Fruit fly (Drosophila melanogaster) whole organism, prepupa: ENCODE data around the gene Rpt6R.

Experiments
- CG10669 ChIP-seq: fragments of 200-800 bp; sonication (Bioruptor generic); optimal IDR thresholded peaks from 3 replicates; lab custom pipeline; 2018; ENCODE audit warnings: missing biosample characterization, mild to moderate bottlenecking, missing genetic modification characterization, moderate library complexity
- CG16779 ChIP-seq: fragments of 200-800 bp; sonication (Bioruptor generic); optimal IDR thresholded peaks from 3 replicates; lab custom pipeline; 2017; ENCODE audit warnings: missing biosample characterization, mild to moderate bottlenecking, missing genetic modification characterization
- CG34406 ChIP-seq: fragments of 200-800 bp; sonication (Bioruptor generic); optimal IDR thresholded peaks from 3 replicates; lab custom pipeline; 2016; ENCODE audit warnings: missing biosample characterization, missing genetic modification characterization
- CG8319 ChIP-seq: fragments of 200-800 bp; sonication (Bioruptor generic); optimal IDR thresholded peaks from 3 replicates; lab custom pipeline; 2016; ENCODE audit warnings: missing biosample characterization, missing genetic modification characterization
- Ets21C ChIP-seq: fragments of 200-800 bp; sonication (Bioruptor generic); optimal IDR thresholded peaks from 3 replicates; lab custom pipeline; 2016; ENCODE audit warnings: missing biosample characterization, missing genetic modification characterization
- Ets96B ChIP-seq: fragments of 200-800 bp; optimal IDR thresholded peaks from 2 replicates; lab custom pipeline; 2019; ENCODE audit warnings: missing biosample characterization, mild to moderate bottlenecking, missing genetic modification characterization, moderate library complexity
- Hr38 ChIP-seq: sonication (Bioruptor generic); optimal IDR thresholded peaks from 2 replicates; lab custom pipeline; 2016; ENCODE audit warnings: missing biosample characterization, missing genetic modification characterization
- Lpt ChIP-seq: fragments of 200-800 bp; sonication (Bioruptor generic); optimal IDR thresholded peaks from 3 replicates; lab custom pipeline; 2016; ENCODE audit warnings: missing biosample characterization, missing genetic modification characterization
- Sox102F ChIP-seq: fragments of 200-800 bp; sonication (Bioruptor generic); optimal IDR thresholded peaks from 2 replicates; lab custom pipeline; 2016; ENCODE audit warnings: missing biosample characterization, mild to moderate bottlenecking, missing genetic modification characterization
- cyc ChIP-seq: fragments of 200-800 bp; sonication (Bioruptor generic); optimal IDR thresholded peaks from 3 replicates; lab custom pipeline; 2016; ENCODE audit warnings: missing biosample characterization, missing genetic modification characterization
- esn ChIP-seq: fragments of 200-800 bp; sonication (Bioruptor generic); optimal IDR thresholded peaks from 2 replicates; lab custom pipeline; 2016; ENCODE audit warnings: missing biosample characterization, mild to moderate bottlenecking, missing genetic modification characterization, moderate library complexity
- fd59A ChIP-seq: fragments of 200-800 bp; sonication (Bioruptor generic); optimal IDR thresholded peaks from 2 replicates; lab custom pipeline; 2017; ENCODE audit warnings: missing biosample characterization, mild to moderate bottlenecking, missing genetic modification characterization, missing genetic modification reagents
- spab ChIP-seq: fragments of 200-800 bp; sonication (Bioruptor generic); optimal IDR thresholded peaks from 2 replicates; lab custom pipeline; 2017; ENCODE audit warnings: missing biosample characterization, mild to moderate bottlenecking, missing genetic modification characterization, missing genetic modification reagents

dm6 chr3R:30621806-30622205, 38.3 kb upstream of the Rpt6R start, which contains the start of gene CG44954:
- TF ChIP-seq Ets96B (tag; lab: Kevin White, UChicago) (no peak), cyc (GFP tag; lab: Kevin White, UChicago) (no peak), esn (GFP tag; lab: Kevin White, UChicago) (no peak), CG16779 (tag; lab: Kevin White, UChicago) (no peak), CG8319 (no peak), CG34406 (GFP tag; lab: Kevin White, UChicago) (no peak), fd59A (GFP tag; lab: Kevin White, UChicago) (no peak), Ets21C (GFP tag; lab: Kevin White, UChicago) (no peak), CG10669 (no peak), spab (GFP tag; lab: Kevin White, UChicago) (no peak), Lpt (GFP tag; lab: Kevin White, UChicago) (no peak), Hr38 (GFP tag; lab: Kevin White, UChicago) (no peak), Sox102F (GFP tag; lab: Kevin White, UChicago) (no peak)
